Fruit fly (Drosophila melanogaster): ENCODE results near the gene CG7368.

CG7368 gene

dm6 chr3L:11561946-11562760 lies 34.8 kb upstream of the CG7368 start, which contains the start of the genes CG7394 and Mob2 (continued):
- TF ChIP-seq sc (optimal IDR thresholded peaks at IDR 0.05) (no peak), sc (GFP tag; optimal IDR thresholded peaks at IDR 0.05) (peak; percentile 65), Rx (GFP tag; IDR thresholded peaks at IDR 0.05) (peak; percentile 78), Atf-2 (GFP tag; optimal IDR thresholded peaks at IDR 0.05) (peak; percentile 53), bcd (GFP tag; optimal IDR thresholded peaks at IDR 0.05) (peak; percentile 90), CG30403 (GFP tag; optimal IDR thresholded peaks at IDR 0.05) (peak; percentile 93), CG16779 (GFP tag; IDR thresholded peaks at IDR 0.05) (peak; percentile 90), CG1603 (tag; optimal IDR thresholded peaks at IDR 0.05) (peak; percentile 78), chn (GFP tag; optimal IDR thresholded peaks at IDR 0.05) (peak; percentile 85), Tbp (GFP tag; optimal IDR thresholded peaks at IDR 0.05) (no peak), CG8944 (GFP tag; optimal IDR thresholded peaks at IDR 0.05) (peak; percentile 64), wek (GFP tag; optimal IDR thresholded peaks at IDR 0.05) (no peak), CG6654 (GFP tag; optimal IDR thresholded peaks at IDR 0.05) (peak; percentile 28), slbo (GFP tag; IDR thresholded peaks at IDR 0.05) (peak; percentile 97), CG4707 (GFP tag; optimal IDR thresholded peaks at IDR 0.05) (peak; percentile 70), vvl (GFP tag; IDR thresholded peaks at IDR 0.05) (peak; percentile 94), cas (GFP tag; IDR thresholded peaks at IDR 0.05) (peak; percentile 68), CG12744 (GFP tag; optimal IDR thresholded peaks at IDR 0.05) (peak; percentile 84), Dek (tag; optimal IDR thresholded peaks at IDR 0.05) (peak; percentile 81), gcm (GFP tag; optimal IDR thresholded peaks at IDR 0.05) (peak; percentile 74), kay (GFP tag; optimal IDR thresholded peaks at IDR 0.05) (peak; percentile 84), HLH4C (GFP tag; IDR thresholded peaks at IDR 0.05; ENCODE audit: partially characterized antibody) (peak; percentile 93), CG14965 (GFP tag; optimal IDR thresholded peaks at IDR 0.05; ENCODE audit: borderline replicate concordance) (peak; percentile 9), E2f1 (GFP tag; IDR thresholded peaks at IDR 0.05) (peak; percentile 89), grau (tag; optimal IDR thresholded peaks at IDR 0.05) (peak; percentile 90), Oaz (GFP tag; IDR thresholded peaks at IDR 0.05) (peak; percentile 79), sob (GFP tag; IDR thresholded peaks at IDR 0.05) (peak; percentile 93), CG6765 (GFP tag; optimal IDR thresholded peaks at IDR 0.05) (peak; percentile 83), CG10543 (GFP tag; optimal IDR thresholded peaks at IDR 0.05) (peak; percentile 89), fru (optimal IDR thresholded peaks at IDR 0.05) (no peak), cato (GFP tag; optimal IDR thresholded peaks at IDR 0.05; ENCODE audit: borderline replicate concordance) (peak; percentile 82), pum (GFP tag; optimal IDR thresholded peaks at IDR 0.05) (peak; percentile 70), wor (GFP tag; IDR thresholded peaks at IDR 0.05) (peak; percentile 80), CG12155 (GFP tag; optimal IDR thresholded peaks at IDR 0.05) (peak; percentile 91), fd96Cb (tag; optimal IDR thresholded peaks at IDR 0.05) (peak; percentile 87), Pdp1 (GFP tag; optimal IDR thresholded peaks at IDR 0.05) (peak; percentile 61 to 91), dimm (GFP tag; IDR thresholded peaks at IDR 0.05) (peak; percentile 61), CG2678 (tag; optimal IDR thresholded peaks at IDR 0.05) (peak; percentile 92), CG11247 (GFP tag; IDR thresholded peaks at IDR 0.05) (peak; percentile 92), kni (GFP tag; optimal IDR thresholded peaks at IDR 0.05) (peak; percentile 20), CG34376 (GFP tag; optimal IDR thresholded peaks at IDR 0.05) (peak; percentile 87), Mes4 (GFP tag; optimal IDR thresholded peaks at IDR 0.05) (peak; percentile 61), CG6689 (GFP tag; IDR thresholded peaks at IDR 0.05) (peak; percentile 90), CG17186 (GFP tag; optimal IDR thresholded peaks at IDR 0.05) (peak; percentile 97), CG17385 (GFP tag; optimal IDR thresholded peaks at IDR 0.05) (peak; percentile 95), CG8765 (GFP tag; IDR thresholded peaks at IDR 0.05) (peak; percentile 70), Adf1 (GFP tag; IDR thresholded peaks at IDR 0.05) (peak; percentile 55; the same call in 1 of the 2 replicates), bab2 (GFP tag; optimal IDR thresholded peaks at IDR 0.05) (peak; percentile 88), ken (GFP tag; IDR thresholded peaks at IDR 0.05) (peak; percentile 93), Meics (GFP tag; optimal IDR thresholded peaks at IDR 0.05) (peak; percentile 90)

Data from whole organism, embryonic.